Worm (Caenorhabditis elegans) whole organism, midembryonic: Measurements from ENCODE around the gene T19H12.6.

ENCODE experiments used
- T22C8.4 ChIP-seq: fragments of 200-800 bp; sonication (Bioruptor generic); IDR thresholded peaks from 2 replicates; pipeline ENCODE4 v1.3.6; 2022; ENCODE audit warnings: missing genetic modification characterization, missing compliant biosample characterization
- cog-1 ChIP-seq: sonication (generic microtip); optimal IDR thresholded peaks from 2 replicates; lab custom pipeline; 2016; ENCODE audit warnings: missing genetic modification characterization, missing compliant biosample characterization
- flt-1 ChIP-seq: fragments of 200-800 bp; sonication (Bioruptor generic); IDR thresholded peaks from 2 replicates; pipeline ENCODE4 v1.3.6; 2022; ENCODE audit warnings: missing genetic modification characterization, missing compliant biosample characterization
- klf-2 ChIP-seq: fragments of 200-800 bp; sonication (Bioruptor generic); conservative IDR thresholded peaks from 2 replicates; pipeline ENCODE4 v1.3.6; 2022; ENCODE audit warnings: missing genetic modification reagents, missing genetic modification characterization, missing compliant biosample characterization
- med-1 ChIP-seq: sonication (generic microtip); optimal IDR thresholded peaks from 2 replicates; lab custom pipeline; 2017; ENCODE audit warnings: missing genetic modification characterization, mild to moderate bottlenecking, missing compliant biosample characterization, antibody characterized with exemption, missing genetic modification reagents; ENCODE audit not compliant: insufficient read depth
- ref-1 ChIP-seq: fragments of 200-800 bp; sonication (Bioruptor generic); conservative IDR thresholded peaks from 2 replicates; pipeline ENCODE4 v1.3.6; 2022; ENCODE audit warnings: missing genetic modification reagents, missing genetic modification characterization, missing compliant biosample characterization
- tab-1 ChIP-seq: fragments of 200-800 bp; sonication (Bioruptor generic); IDR thresholded peaks from 2 replicates; pipeline ENCODE4 v1.3.6; 2022; ENCODE audit warnings: missing genetic modification characterization, missing compliant biosample characterization
- ztf-23 ChIP-seq: fragments of 200-800 bp; sonication (Bioruptor generic); IDR thresholded peaks from 2 replicates; pipeline ENCODE4 v1.3.6; 2022; ENCODE audit warnings: missing genetic modification reagents, missing genetic modification characterization, missing compliant biosample characterization
- ztf-29 ChIP-seq: fragments of 200-800 bp; sonication (Bioruptor generic); IDR thresholded peaks from 2 replicates; pipeline ENCODE4 v1.3.6; 2022; ENCODE audit warnings: missing genetic modification reagents, missing genetic modification characterization, missing compliant biosample characterization

The T19H12.6 gene

DNA sequence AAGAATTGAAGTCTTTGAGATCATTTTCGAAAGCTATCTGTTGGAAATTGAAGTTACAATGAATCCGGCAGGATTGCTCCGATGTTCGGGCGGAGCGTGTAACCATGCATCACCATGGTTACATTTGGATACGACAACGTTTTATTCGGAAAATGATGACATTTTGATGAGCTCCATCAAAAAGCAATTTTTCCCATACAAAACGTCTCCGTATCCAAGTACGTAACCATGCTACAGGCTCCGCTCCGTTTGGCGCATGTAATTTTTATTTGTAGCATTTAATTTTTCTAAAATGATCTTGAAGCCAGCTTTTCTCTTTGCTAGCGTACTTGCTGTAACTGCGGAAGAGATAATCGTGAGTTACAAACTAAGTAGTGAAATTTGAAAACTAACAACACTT is 34.9 kb downstream of the T19H12.6 start, which contains the start of the genes cwp-2 and cwp-3:
Gene cwp-2 (minus strand): TSS at position 101 of the 400 bp plus-strand sequence.
Gene cwp-3 (plus strand): TSS at position 293 of the 400 bp plus-strand sequence.
- TF ChIP-seq flt-1 (GFP tag; lab: Robert Waterston, UW) (no peak), ztf-23 (GFP tag; lab: Robert Waterston, UW) (no peak), tab-1 (GFP tag; lab: Robert Waterston, UW) (no peak), klf-2 (GFP tag; lab: Robert Waterston, UW) (no peak), med-1 (no peak), ref-1 (GFP tag; lab: Robert Waterston, UW) (no peak), cog-1 (tag; lab: Kevin White, UChicago) (no peak), T22C8.4 (GFP tag; lab: Robert Waterston, UW) (no peak), ztf-29 (GFP tag; lab: Robert Waterston, UW) (no peak)

DNA sequence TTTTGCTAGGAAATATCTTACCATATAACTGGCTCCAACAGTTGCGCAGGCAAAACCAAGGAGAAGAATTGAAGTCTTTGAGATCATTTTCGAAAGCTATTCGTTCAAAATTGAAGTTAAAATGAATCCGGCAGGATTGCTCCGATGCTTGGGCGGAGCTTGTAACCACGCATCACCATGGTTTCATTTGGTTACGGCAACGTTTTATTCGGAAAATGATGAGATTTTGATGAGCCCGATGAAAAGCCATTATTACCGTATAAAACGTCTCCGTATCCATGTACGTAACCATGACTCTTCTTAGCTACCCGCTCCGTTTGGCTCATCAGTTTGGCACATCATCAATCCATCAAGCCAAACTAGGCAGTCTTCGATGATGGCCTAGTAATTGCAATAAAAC is 36.3 kb downstream of the T19H12.6 start, which contains the start of gene cwp-1:
Gene cwp-1 (minus strand): TSS at position 101 of the 400 bp plus-strand sequence.
- no peak for TF ChIP-seq ztf-23 (GFP tag; lab: Robert Waterston, UW)
- TF ChIP-seq ref-1 (GFP tag; lab: Robert Waterston, UW): no peak
- no peak for TF ChIP-seq tab-1 (GFP tag; lab: Robert Waterston, UW)
- TF ChIP-seq med-1: no peak
- no peak for TF ChIP-seq cog-1 (tag; lab: Kevin White, UChicago)
- no peak for TF ChIP-seq ztf-29 (GFP tag; lab: Robert Waterston, UW)

DNA sequence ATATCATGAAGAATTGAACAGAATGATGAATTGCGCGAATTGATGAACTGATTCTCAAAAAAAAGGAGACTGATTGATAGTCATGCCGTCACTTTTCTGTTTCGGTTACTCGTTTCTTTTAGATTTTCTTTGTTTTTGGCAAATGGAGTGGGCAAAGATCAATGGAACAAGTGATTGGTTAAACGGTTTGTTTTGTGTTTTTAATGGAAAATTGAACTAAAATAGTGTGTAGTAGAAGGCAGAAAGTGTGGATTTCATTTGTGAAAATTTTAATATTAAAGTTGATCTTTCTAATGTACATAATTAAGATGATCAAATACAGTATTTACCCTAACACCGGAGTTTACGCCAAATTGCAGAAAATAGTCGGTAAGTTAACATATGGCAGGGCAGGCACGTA is 37.6 kb downstream of the T19H12.6 start, which contains the start of gene nas-9:
Gene nas-9 (minus strand): TSS at position 101 of the 400 bp plus-strand sequence.
- TF ChIP-seq ref-1 (GFP tag; lab: Robert Waterston, UW): no peak

DNA sequence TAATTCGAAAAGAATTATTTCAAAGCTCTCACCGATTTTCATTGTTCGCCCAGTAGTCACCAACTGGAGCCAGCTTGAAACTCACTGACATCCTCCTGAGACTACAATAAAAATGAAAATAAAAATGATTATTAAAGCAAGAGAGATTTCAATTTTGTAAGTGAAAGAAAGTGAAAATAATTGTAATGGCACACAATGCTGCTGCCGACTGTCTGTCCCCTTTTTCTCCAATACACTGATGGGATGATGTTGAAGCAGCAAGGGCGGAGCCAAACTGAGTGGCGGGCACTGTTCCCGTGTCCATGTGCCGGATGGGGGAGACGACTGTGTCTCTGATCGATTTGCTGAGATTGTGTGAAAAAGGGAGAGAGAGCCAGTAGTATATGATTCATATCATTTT is 43.2 kb downstream of the T19H12.6 start, which contains the start of gene C37H5.14:
Gene C37H5.14 (minus strand): TSS at position 101 of the 400 bp plus-strand sequence.
- no peak for TF ChIP-seq T22C8.4 (GFP tag; lab: Robert Waterston, UW)
- TF ChIP-seq ztf-23 (GFP tag; lab: Robert Waterston, UW): no peak
- TF ChIP-seq flt-1 (GFP tag; lab: Robert Waterston, UW): no peak
- no peak for TF ChIP-seq cog-1 (tag; lab: Kevin White, UChicago)
- no peak for TF ChIP-seq ref-1 (GFP tag; lab: Robert Waterston, UW)
- TF ChIP-seq med-1: no peak
- TF ChIP-seq klf-2 (GFP tag; lab: Robert Waterston, UW): no peak

DNA sequence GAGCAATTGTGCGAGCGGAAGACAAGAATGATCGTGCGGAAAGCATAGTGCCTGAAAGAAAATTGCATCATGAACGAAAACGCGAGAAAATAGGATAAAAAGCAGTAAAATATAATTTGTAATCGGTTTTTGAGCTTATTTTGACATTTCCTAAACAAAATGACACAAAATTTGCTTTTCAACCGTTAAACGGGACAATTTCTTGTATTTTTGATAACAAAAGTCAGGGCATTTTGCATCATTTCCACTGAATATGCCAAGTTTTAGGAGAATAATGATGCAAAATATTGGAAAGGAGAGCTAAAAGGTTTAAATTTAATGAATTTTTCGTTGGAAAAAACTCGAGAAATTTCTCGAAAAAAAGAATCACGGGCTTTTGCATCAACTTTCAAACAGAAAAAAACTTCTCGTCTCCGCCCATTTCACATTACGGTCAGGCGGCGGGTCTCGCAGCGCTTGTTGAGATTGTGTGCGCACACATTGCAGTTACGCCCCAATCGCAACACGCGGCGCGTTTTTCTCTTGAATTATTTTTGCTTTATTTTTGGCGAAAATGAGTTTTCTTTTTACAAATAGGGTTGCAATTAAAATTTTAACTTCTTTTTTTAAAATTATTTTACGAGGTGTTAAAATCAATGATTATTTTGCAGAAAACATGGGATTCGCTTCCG is 50.6 kb downstream of the T19H12.6 start, which contains the start of the genes hsp-6 and C37H5.5:
Gene hsp-6 (minus strand): TSS at position 51 of the 671 bp plus-strand sequence.
Gene C37H5.5 (plus strand): TSS at position 651 of the 671 bp plus-strand sequence.
- no peak for TF ChIP-seq ref-1 (GFP tag; lab: Robert Waterston, UW)
- no peak for TF ChIP-seq T22C8.4 (GFP tag; lab: Robert Waterston, UW)
- peak; percentile 43; the same call in 1 of the 2 replicates for TF ChIP-seq ztf-23 (GFP tag; lab: Robert Waterston, UW)
- TF ChIP-seq tab-1 (GFP tag; lab: Robert Waterston, UW): no peak
- TF ChIP-seq cog-1 (tag; lab: Kevin White, UChicago): peak; percentile 40
- no peak for TF ChIP-seq klf-2 (GFP tag; lab: Robert Waterston, UW)
- no peak for TF ChIP-seq med-1
- no peak for TF ChIP-seq ztf-29 (GFP tag; lab: Robert Waterston, UW)
- TF ChIP-seq flt-1 (GFP tag; lab: Robert Waterston, UW): 0 out of 2 replicates have a peak, but pooled peaks have one; percentile 55
